Fruit fly (Drosophila melanogaster) whole organism, prepupa: ENCODE measurements around the gene rux.
A peak's percentile ranks its signal among the peaks of the same experiment; 100 is the strongest.

ENCODE experiments used
- Blimp-1 ChIP-seq: fragments of 200-800 bp; sonication (Bioruptor generic); optimal IDR thresholded peaks from 3 replicates; lab custom pipeline; 2017; ENCODE audit warnings: missing biosample characterization, missing genetic modification characterization, mild to moderate bottlenecking, moderate library complexity, missing genetic modification reagents
- CG10631 ChIP-seq: fragments of 200-800 bp; sonication (Bioruptor generic); optimal IDR thresholded peaks from 2 replicates; lab custom pipeline; 2016; ENCODE audit warnings: missing biosample characterization, missing genetic modification characterization
- CG10669 ChIP-seq: fragments of 200-800 bp; sonication (Bioruptor generic); optimal IDR thresholded peaks from 3 replicates; lab custom pipeline; 2018; ENCODE audit warnings: missing biosample characterization, mild to moderate bottlenecking, missing genetic modification characterization, moderate library complexity
- CG11294 ChIP-seq: fragments of 200-800 bp; sonication (Bioruptor generic); IDR thresholded peaks from 2 replicates; pipeline ENCODE4 v1.3.6; 2022; ENCODE audit warnings: missing biosample characterization, missing genetic modification characterization
- CG11762 ChIP-seq: fragments of 200-800 bp; sonication (Bioruptor generic); optimal IDR thresholded peaks from 3 replicates; lab custom pipeline; 2016; ENCODE audit warnings: missing biosample characterization, missing genetic modification characterization; ENCODE audit not compliant: insufficient read depth
- CG1621 ChIP-seq: fragments of 200-800 bp; sonication (Bioruptor generic); optimal IDR thresholded peaks from 3 replicates; lab custom pipeline; 2018; ENCODE audit warnings: missing biosample characterization, mild to moderate bottlenecking, missing genetic modification characterization
- CG16779 ChIP-seq: fragments of 200-800 bp; sonication (Bioruptor generic); optimal IDR thresholded peaks from 3 replicates; lab custom pipeline; 2017; ENCODE audit warnings: missing biosample characterization, mild to moderate bottlenecking, missing genetic modification characterization
- CG31627 ChIP-seq: fragments of 200-800 bp; sonication (Bioruptor generic); optimal IDR thresholded peaks from 3 replicates; lab custom pipeline; 2016; ENCODE audit warnings: missing biosample characterization, missing genetic modification characterization
- CG34406 ChIP-seq: fragments of 200-800 bp; sonication (Bioruptor generic); optimal IDR thresholded peaks from 3 replicates; lab custom pipeline; 2016; ENCODE audit warnings: missing biosample characterization, missing genetic modification characterization
- CG3919 ChIP-seq: fragments of 200-800 bp; sonication (Bioruptor generic); optimal IDR thresholded peaks from 3 replicates; lab custom pipeline; 2016; ENCODE audit warnings: missing biosample characterization, missing genetic modification characterization
- CG6163 ChIP-seq: fragments of 200-800 bp; sonication (Bioruptor generic); IDR thresholded peaks from 3 replicates; pipeline ENCODE4 v1.3.6; 2022; ENCODE audit warnings: missing biosample characterization, missing genetic modification characterization
- CG6276 ChIP-seq: fragments of 200-800 bp; sonication (Bioruptor generic); optimal IDR thresholded peaks from 2 replicates; lab custom pipeline; 2017; ENCODE audit warnings: missing biosample characterization, mild to moderate bottlenecking, missing genetic modification characterization
- CG6792 ChIP-seq: fragments of 200-800 bp; sonication (Bioruptor generic); optimal IDR thresholded peaks from 3 replicates; lab custom pipeline; 2016; ENCODE audit warnings: missing biosample characterization, missing genetic modification characterization
- CG6808 ChIP-seq: fragments of 200-800 bp; sonication (Bioruptor generic); optimal IDR thresholded peaks from 3 replicates; lab custom pipeline; 2017; ENCODE audit warnings: missing biosample characterization, missing genetic modification characterization, mild to moderate bottlenecking, moderate library complexity, missing genetic modification reagents
- CG6854 ChIP-seq: fragments of 200-800 bp; sonication (Bioruptor generic); optimal IDR thresholded peaks from 2 replicates; lab custom pipeline; 2017; ENCODE audit warnings: missing biosample characterization, mild to moderate bottlenecking, missing genetic modification characterization
- CG7368 ChIP-seq: fragments of 200-800 bp; sonication (Bioruptor generic); optimal IDR thresholded peaks from 3 replicates; lab custom pipeline; 2016; ENCODE audit warnings: missing biosample characterization, missing genetic modification characterization
- CG8119 ChIP-seq: fragments of 200-800 bp; sonication (Bioruptor generic); IDR thresholded peaks from 3 replicates; pipeline ENCODE4 v1.3.6; 2022; ENCODE audit warnings: missing biosample characterization, missing genetic modification characterization
- CG8319 ChIP-seq: fragments of 200-800 bp; sonication (Bioruptor generic); optimal IDR thresholded peaks from 3 replicates; lab custom pipeline; 2016; ENCODE audit warnings: missing biosample characterization, missing genetic modification characterization
- CG8632 ChIP-seq: fragments of 200-800 bp; sonication (Bioruptor generic); optimal IDR thresholded peaks from 3 replicates; lab custom pipeline; 2016; ENCODE audit warnings: missing biosample characterization, missing genetic modification characterization
- CG9139 ChIP-seq: fragments of 200-800 bp; sonication (Bioruptor generic); optimal IDR thresholded peaks from 3 replicates; lab custom pipeline; 2017; ENCODE audit warnings: missing biosample characterization, mild to moderate bottlenecking, missing genetic modification characterization
- Eip75B ChIP-seq: fragments of 200-800 bp; sonication (Bioruptor generic); optimal IDR thresholded peaks from 3 replicates; lab custom pipeline; 2016; ENCODE audit warnings: missing biosample characterization, missing genetic modification characterization
- Eip78C ChIP-seq: fragments of 200-800 bp; sonication (Bioruptor generic); peaks from one replicate; lab custom pipeline; 2016; ENCODE audit warnings: missing biosample characterization, missing genetic modification characterization
- Ets96B ChIP-seq: fragments of 200-800 bp; optimal IDR thresholded peaks from 2 replicates; lab custom pipeline; 2019; ENCODE audit warnings: missing biosample characterization, mild to moderate bottlenecking, missing genetic modification characterization, moderate library complexity
- Gug ChIP-seq: fragments of 200-800 bp; sonication (Bioruptor generic); IDR thresholded peaks from 2 replicates; pipeline ENCODE4 v1.3.6; 2022; ENCODE audit warnings: missing biosample characterization, missing genetic modification characterization
- Hr38 ChIP-seq: sonication (Bioruptor generic); optimal IDR thresholded peaks from 2 replicates; lab custom pipeline; 2016; ENCODE audit warnings: missing biosample characterization, missing genetic modification characterization
- Hr39 ChIP-seq: fragments of 200-800 bp; sonication (Bioruptor generic); optimal IDR thresholded peaks from 2 replicates; lab custom pipeline; 2016; ENCODE audit warnings: missing biosample characterization, missing genetic modification characterization
- Hr4 ChIP-seq: fragments of 200-800 bp; sonication (Bioruptor generic); optimal IDR thresholded peaks from 3 replicates; lab custom pipeline; 2016; ENCODE audit warnings: missing biosample characterization, missing genetic modification characterization
- Lpt ChIP-seq: fragments of 200-800 bp; sonication (Bioruptor generic); optimal IDR thresholded peaks from 3 replicates; lab custom pipeline; 2016; ENCODE audit warnings: missing biosample characterization, missing genetic modification characterization
- OdsH ChIP-seq: fragments of 200-800 bp; sonication (Bioruptor generic); optimal IDR thresholded peaks from 3 replicates; lab custom pipeline; 2016; ENCODE audit warnings: missing biosample characterization, missing genetic modification characterization
- Sox14 ChIP-seq: fragments of 200-800 bp; sonication (Bioruptor generic); optimal IDR thresholded peaks from 3 replicates; lab custom pipeline; 2016; ENCODE audit warnings: missing biosample characterization, missing genetic modification characterization
- Sox15 ChIP-seq: fragments of 200-800 bp; sonication (Bioruptor generic); optimal IDR thresholded peaks from 3 replicates; lab custom pipeline; 2016; ENCODE audit warnings: missing biosample characterization, missing genetic modification characterization
- achi ChIP-seq: fragments of 200-800 bp; sonication (Bioruptor generic); optimal IDR thresholded peaks from 3 replicates; lab custom pipeline; 2016; ENCODE audit warnings: missing biosample characterization, missing genetic modification characterization
- cyc ChIP-seq: fragments of 200-800 bp; sonication (Bioruptor generic); optimal IDR thresholded peaks from 3 replicates; lab custom pipeline; 2016; ENCODE audit warnings: missing biosample characterization, missing genetic modification characterization
- dsx ChIP-seq: fragments of 200-800 bp; optimal IDR thresholded peaks from 3 replicates; lab custom pipeline; 2019; ENCODE audit warnings: missing biosample characterization, mild to moderate bottlenecking, missing genetic modification characterization, moderate library complexity; ENCODE audit not compliant: poor library complexity, severe bottlenecking
- eg ChIP-seq: fragments of 200-800 bp; sonication (Bioruptor generic); IDR thresholded peaks from 3 replicates; pipeline ENCODE4 v1.3.6; 2022; ENCODE audit warnings: missing biosample characterization, missing genetic modification characterization
- esn ChIP-seq: fragments of 200-800 bp; sonication (Bioruptor generic); optimal IDR thresholded peaks from 2 replicates; lab custom pipeline; 2016; ENCODE audit warnings: missing biosample characterization, mild to moderate bottlenecking, missing genetic modification characterization, moderate library complexity
- fd59A ChIP-seq: fragments of 200-800 bp; sonication (Bioruptor generic); optimal IDR thresholded peaks from 2 replicates; lab custom pipeline; 2017; ENCODE audit warnings: missing biosample characterization, mild to moderate bottlenecking, missing genetic modification characterization, missing genetic modification reagents
- fd85E ChIP-seq: fragments of 200-800 bp; sonication (Bioruptor generic); optimal IDR thresholded peaks from 3 replicates; lab custom pipeline; 2016; ENCODE audit warnings: missing biosample characterization, missing genetic modification characterization
- fkh ChIP-seq: fragments of 200-800 bp; sonication (Bioruptor generic); optimal IDR thresholded peaks from 3 replicates; lab custom pipeline; 2017; ENCODE audit warnings: missing biosample characterization, mild to moderate bottlenecking, missing genetic modification characterization, moderate library complexity
- net ChIP-seq: fragments of 200-800 bp; sonication (Bioruptor generic); optimal IDR thresholded peaks from 3 replicates; lab custom pipeline; 2016; ENCODE audit warnings: missing biosample characterization, missing genetic modification characterization
- salr ChIP-seq, 2 experiments: fragments of 200-800 bp; sonication (Bioruptor generic); optimal IDR thresholded peaks; 3 replicates each; lab custom pipeline; 2016 to 2018; ENCODE audit warnings: missing biosample characterization in 2 of 2, missing genetic modification characterization in 2 of 2, mild to moderate bottlenecking in 1 of 2
- spab ChIP-seq: fragments of 200-800 bp; sonication (Bioruptor generic); optimal IDR thresholded peaks from 2 replicates; lab custom pipeline; 2017; ENCODE audit warnings: missing biosample characterization, mild to moderate bottlenecking, missing genetic modification characterization, missing genetic modification reagents
- ss ChIP-seq, 2 experiments: fragments of 200-800 bp; sonication (Bioruptor generic); optimal IDR thresholded peaks; 2 replicates in 1 of 2; 3 replicates in 1 of 2; lab custom pipeline; 2017 to 2018; ENCODE audit warnings: mild to moderate bottlenecking in 2 of 2, missing biosample characterization in 2 of 2, missing genetic modification characterization in 2 of 2, moderate library complexity in 1 of 2
- svp ChIP-seq: fragments of 200-800 bp; sonication (Bioruptor generic); peaks from one replicate; lab custom pipeline; 2016; ENCODE audit warnings: missing biosample characterization, missing genetic modification characterization
- topi ChIP-seq: fragments of 200-800 bp; sonication (Bioruptor generic); optimal IDR thresholded peaks from 3 replicates; lab custom pipeline; 2016; ENCODE audit warnings: missing biosample characterization, missing genetic modification characterization
- vri ChIP-seq: fragments of 200-800 bp; sonication (Bioruptor generic); optimal IDR thresholded peaks from 3 replicates; lab custom pipeline; 2016; ENCODE audit warnings: missing biosample characterization, mild to moderate bottlenecking, missing genetic modification characterization

Gene rux

DNA sequence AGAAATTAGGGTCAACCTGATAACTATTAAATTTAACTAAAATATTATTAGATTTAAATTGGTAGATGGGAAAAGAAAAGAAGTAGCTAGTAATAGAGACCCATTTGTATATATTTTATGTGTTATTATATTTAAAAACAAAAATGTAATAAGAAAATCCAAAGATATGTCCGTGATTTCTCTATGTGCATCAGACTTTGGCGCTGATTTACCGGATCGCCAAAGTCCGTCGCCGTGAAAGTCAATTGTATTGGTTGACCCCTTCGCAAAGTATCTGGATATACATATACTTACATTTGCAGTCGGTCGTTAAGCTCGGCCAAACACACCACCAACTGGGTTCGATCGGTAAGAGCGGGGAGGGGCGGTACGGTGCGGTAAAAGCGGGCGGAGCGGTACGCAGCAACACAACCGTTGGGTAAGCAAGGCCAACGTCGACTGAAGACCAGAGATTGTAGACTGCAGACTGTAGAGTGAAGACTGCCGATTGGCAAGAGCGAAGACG lies 39.5 kb upstream of the rux start (continued):
- TF ChIP-seq CG10669 (GFP tag; lab: Kevin White, UChicago) (peak; percentile 41), CG6276 (peak; percentile 81), fd59A (GFP tag; lab: Kevin White, UChicago) (peak; percentile 51), dsx (GFP tag; lab: Kevin White, UChicago) (peak; percentile 49), CG8632 (peak; percentile 85), CG6163 (GFP tag; lab: Robert Waterston, UW) (peak; percentile 73), achi (peak; percentile 82), fkh (no peak), Blimp-1 (GFP tag; lab: Kevin White, UChicago) (peak; percentile 87), CG6808 (peak; percentile 43), Eip78C (peak; percentile 94), Eip75B (GFP tag; lab: Kevin White, UChicago) (peak; percentile 32), OdsH (GFP tag; lab: Kevin White, UChicago) (peak; percentile 73), fd85E (no peak), esn (GFP tag; lab: Kevin White, UChicago) (peak; percentile 52), CG11762 (GFP tag; lab: Kevin White, UChicago) (peak; percentile 65), CG34406 (GFP tag; lab: Kevin White, UChicago) (peak; percentile 83), CG7368 (GFP tag; lab: Kevin White, UChicago) (peak; percentile 23), CG16779 (tag; lab: Kevin White, UChicago) (peak; percentile 57), CG31627 (GFP tag; lab: Kevin White, UChicago) (peak; percentile 12), CG6854 (GFP tag; lab: Kevin White, UChicago) (no peak), spab (peak; percentile 24), CG8319 (GFP tag; lab: Kevin White, UChicago) (peak; percentile 30), Hr39 (GFP tag; lab: Kevin White, UChicago) (no peak), eg (GFP tag; lab: Robert Waterston, UW) (peak; percentile 83), CG8119 (GFP tag; lab: Robert Waterston, UW) (peak; percentile 93), Ets96B (tag; lab: Kevin White, UChicago) (peak; percentile 55), Gug (GFP tag; lab: Robert Waterston, UW) (peak; percentile 66), vri (GFP tag; lab: Kevin White, UChicago) (no peak), CG3919 (peak; percentile 74), salr (GFP tag; optimal IDR thresholded peaks at IDR 0.05; lab: Kevin White, UChicago) (peak in 1 of 2 experiments; percentile 75), CG6792 (GFP tag; lab: Kevin White, UChicago) (peak; percentile 78), ss (GFP tag; optimal IDR thresholded peaks at IDR 0.05; lab: Kevin White, UChicago) (peak; percentile 42 to 64), CG10631 (GFP tag; lab: Kevin White, UChicago) (peak; percentile 80), cyc (GFP tag; lab: Kevin White, UChicago) (no peak), Hr4 (GFP tag; lab: Kevin White, UChicago) (peak; percentile 82), CG11294 (0 out of 2 replicates have a peak, but pooled peaks have one; percentile 23)
- TF ChIP-seq, all 60 proteins: peak for 48

DNA sequence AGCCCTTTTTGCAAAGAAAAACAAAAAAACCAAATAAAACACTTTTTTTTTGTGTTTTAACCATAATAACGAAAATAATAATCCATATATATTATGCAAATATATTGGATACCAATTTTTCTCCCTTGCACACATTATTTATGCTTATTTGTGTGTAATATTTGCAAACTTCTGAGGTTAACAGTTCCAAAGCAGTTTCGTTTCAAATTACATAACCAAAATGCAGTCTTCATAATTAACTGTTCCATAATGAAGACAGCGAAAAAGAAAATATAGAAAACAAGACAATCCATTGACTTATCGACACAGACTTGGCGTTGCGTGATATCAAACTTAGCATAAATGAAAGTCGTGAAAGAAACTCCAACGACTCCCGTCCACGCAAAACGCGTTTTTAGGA lies 38.0 kb upstream of the rux start:
- TF ChIP-seq vri (GFP tag; lab: Kevin White, UChicago) (no peak), CG6163 (GFP tag; lab: Robert Waterston, UW) (no peak)

DNA sequence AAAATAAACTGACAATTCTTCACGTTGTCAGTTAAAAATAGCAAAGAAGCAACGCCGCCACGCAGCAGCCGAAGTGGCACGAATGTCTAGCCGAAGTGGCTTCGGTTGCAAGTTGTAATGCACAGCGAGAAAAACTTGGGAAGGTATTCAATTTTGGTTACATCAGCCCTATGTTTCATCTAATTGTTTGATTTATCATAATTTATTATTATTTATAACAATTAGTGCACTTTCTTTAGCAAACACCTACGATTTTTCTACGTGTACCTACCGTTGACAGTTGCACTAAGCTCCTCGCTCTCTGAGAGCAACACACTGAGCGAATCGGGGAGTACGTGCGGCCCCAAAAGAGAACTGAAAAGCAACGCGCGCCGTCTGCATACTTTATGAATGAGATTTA lies 37.2 kb upstream of the rux start, which contains the start of gene Tsp5D:
Gene Tsp5D (minus strand): TSS at position 13 of the 400 bp plus-strand sequence.
- TF ChIP-seq svp (GFP tag; lab: Kevin White, UChicago) = no peak
- peak; percentile 94 for TF ChIP-seq OdsH (GFP tag; lab: Kevin White, UChicago)
- peak; percentile 93 for TF ChIP-seq fd59A (GFP tag; lab: Kevin White, UChicago)
- TF ChIP-seq CG16779 (tag; lab: Kevin White, UChicago) = peak; percentile 93
- no peak for TF ChIP-seq CG6854 (GFP tag; lab: Kevin White, UChicago)
- peak; percentile 96 for TF ChIP-seq net
- no peak for TF ChIP-seq Hr39 (GFP tag; lab: Kevin White, UChicago)
- peak; percentile 80 for TF ChIP-seq CG6792 (GFP tag; lab: Kevin White, UChicago)
- peak; percentile 69 for TF ChIP-seq Sox14 (GFP tag; lab: Kevin White, UChicago)
- TF ChIP-seq esn (GFP tag; lab: Kevin White, UChicago) = peak; percentile 36
- peak; percentile 59 for TF ChIP-seq Sox15
- peak; percentile 68 for TF ChIP-seq topi (GFP tag; lab: Kevin White, UChicago)
- TF ChIP-seq achi = peak; percentile 96
- no peak for TF ChIP-seq vri (GFP tag; lab: Kevin White, UChicago)
- peak; percentile 95 for TF ChIP-seq CG9139
- TF ChIP-seq Lpt (GFP tag; lab: Kevin White, UChicago) = peak; percentile 97
- peak; percentile 85 to 91 for TF ChIP-seq salr (GFP tag; optimal IDR thresholded peaks at IDR 0.05; lab: Kevin White, UChicago)
- peak; percentile 97 for TF ChIP-seq Ets96B (tag; lab: Kevin White, UChicago)
- peak; percentile 14 for TF ChIP-seq Hr38 (GFP tag; lab: Kevin White, UChicago)
- TF ChIP-seq CG1621 = peak; percentile 93
- TF ChIP-seq eg (GFP tag; lab: Robert Waterston, UW) = peak; percentile 100
- peak; percentile 98 for TF ChIP-seq CG10631 (GFP tag; lab: Kevin White, UChicago)
